Fruit fly (Drosophila melanogaster): ENCODE data around the gene ppk10.

Gene ppk10

dm6 chr2L:10413251-10414127 is 38.7 kb downstream of the ppk10 start, which contains the start of the genes CG5355 and Klp31E (continued):
- TF ChIP-seq Ada2b (GFP tag; IDR thresholded peaks at IDR 0.05) (0 out of 2 replicates have a peak, but pooled peaks have one; percentile 7), CG2116 (GFP tag; optimal IDR thresholded peaks at IDR 0.05) (peak; percentile 81), D19B (GFP tag; optimal IDR thresholded peaks at IDR 0.05) (peak; percentile 38), NfI (GFP tag; optimal IDR thresholded peaks at IDR 0.05) (peak; percentile 53), Lim3 (GFP tag; IDR thresholded peaks at IDR 0.05) (no peak), ash1 (GFP tag; optimal IDR thresholded peaks at IDR 0.05) (no peak), ftz-f1 (GFP tag; optimal IDR thresholded peaks at IDR 0.05) (no peak), sima (GFP tag; optimal IDR thresholded peaks at IDR 0.05) (no peak), repo (GFP tag; optimal IDR thresholded peaks at IDR 0.05) (no peak), luna (GFP tag; optimal IDR thresholded peaks at IDR 0.05) (no peak), CG8478 (optimal IDR thresholded peaks at IDR 0.05) (no peak), CG32772 (GFP tag; IDR thresholded peaks at IDR 0.05) (0 out of 2 replicates have a peak, but pooled peaks have one; percentile 4), ERR (GFP tag; optimal IDR thresholded peaks at IDR 0.05) (no peak), Camta (GFP tag; optimal IDR thresholded peaks at IDR 0.05) (no peak), CG5180 (GFP tag; optimal IDR thresholded peaks at IDR 0.05) (no peak), CG1024 (GFP tag; IDR thresholded peaks at IDR 0.05) (0 out of 2 replicates have a peak, but pooled peaks have one; percentile 27), CG12659 (GFP tag; optimal IDR thresholded peaks at IDR 0.05) (peak; percentile 83), Antp (GFP tag; optimal IDR thresholded peaks at IDR 0.05) (peak; percentile 40), Doc3 (GFP tag; IDR thresholded peaks at IDR 0.05; ENCODE audit: partially characterized antibody) (peak; percentile 72), CkIIα-i1 (GFP tag; IDR thresholded peaks at IDR 0.05) (no peak), tgo (GFP tag; IDR thresholded peaks at IDR 0.05) (peak; percentile 64; the same call in 2 of the 3 replicates), CG17186 (GFP tag; optimal IDR thresholded peaks at IDR 0.05) (no peak), Xbp1 (GFP tag; optimal IDR thresholded peaks at IDR 0.05) (peak; percentile 71), ham (GFP tag; IDR thresholded peaks at IDR 0.05) (no peak), CG33557 (GFP tag; optimal IDR thresholded peaks at IDR 0.05) (peak; percentile 76), oc (tag; optimal IDR thresholded peaks at IDR 0.05) (no peak), CG13775 (GFP tag; optimal IDR thresholded peaks at IDR 0.05) (peak; percentile 81), Stat92E (GFP tag; optimal IDR thresholded peaks at IDR 0.05) (no peak), NFAT (GFP tag; IDR thresholded peaks at IDR 0.05) (peak; percentile 68; the same call in 1 of the 2 replicates), CG18262 (tag; optimal IDR thresholded peaks at IDR 0.05) (peak; percentile 86), Dbx (GFP tag; IDR thresholded peaks at IDR 0.05) (peak; percentile 58; the same call in 1 of the 3 replicates), sens (GFP tag) (peak; percentile 93), aop (GFP tag; IDR thresholded peaks at IDR 0.05) (0 out of 2 replicates have a peak, but pooled peaks have one; percentile 11), ssp (GFP tag; IDR thresholded peaks at IDR 0.05) (peak; percentile 74), Mes4 (GFP tag; optimal IDR thresholded peaks at IDR 0.05) (peak; percentile 46), Awh (GFP tag; IDR thresholded peaks at IDR 0.05) (no peak), CG11723 (GFP tag; optimal IDR thresholded peaks at IDR 0.05) (peak; percentile 49), Nf-YC (tag; optimal IDR thresholded peaks at IDR 0.05) (peak; percentile 76), Spps (tag; optimal IDR thresholded peaks at IDR 0.05) (peak; percentile 27), onecut (GFP tag; IDR thresholded peaks at IDR 0.05) (no peak), ind (GFP tag; optimal IDR thresholded peaks at IDR 0.05) (peak; percentile 55), CG7963 (GFP tag; IDR thresholded peaks at IDR 0.05; ENCODE audit: partially characterized antibody) (peak; percentile 49; the same call in 1 of the 3 replicates), CG16813 (GFP tag; IDR thresholded peaks at IDR 0.05; ENCODE audit: partially characterized antibody) (peak; percentile 68), exex (tag; optimal IDR thresholded peaks at IDR 0.05) (peak; percentile 46), schlank (tag; optimal IDR thresholded peaks at IDR 0.05) (no peak), tna (GFP tag; IDR thresholded peaks at IDR 0.05; ENCODE audit: partially characterized antibody) (no peak), CG2712 (tag; optimal IDR thresholded peaks at IDR 0.05) (peak; percentile 85), otp (GFP tag; IDR thresholded peaks at IDR 0.05) (no peak), Ets97D (GFP tag; optimal IDR thresholded peaks at IDR 0.05) (peak; percentile 15)

Data from whole organism, embryonic.